Worm (Caenorhabditis elegans) whole organism, mixed stage, embryonic: ENCODE results near the gene cyp-34A9.

Experiments used
- M03D4.4 ChIP-seq: sonication (generic microtip); optimal IDR thresholded peaks from 2 replicates; lab custom pipeline; 2017; ENCODE audit warnings: mild to moderate bottlenecking, missing genetic modification characterization, missing compliant biosample characterization
- ceh-39 ChIP-seq: fragments of 150-350 bp; optimal IDR thresholded peaks from 2 replicates; lab custom pipeline; 2014; ENCODE audit warnings: missing biosample characterization, missing genetic modification characterization
- ces-1 ChIP-seq: fragments of 150-350 bp; optimal IDR thresholded peaks from 2 replicates; lab custom pipeline; 2014; ENCODE audit warnings: missing biosample characterization, missing genetic modification reagents, missing genetic modification characterization
- elt-3 ChIP-seq: fragments of 150-350 bp; optimal IDR thresholded peaks from 2 replicates; lab custom pipeline; 2014; ENCODE audit warnings: missing biosample characterization, missing genetic modification characterization
- lsy-2 ChIP-seq: fragments of 150-350 bp; optimal IDR thresholded peaks from 2 replicates; lab custom pipeline; 2014; ENCODE audit warnings: missing biosample characterization, missing genetic modification characterization
- mep-1 ChIP-seq: fragments of 150-350 bp; optimal IDR thresholded peaks from 2 replicates; lab custom pipeline; 2017; ENCODE audit warnings: missing biosample characterization, missing genetic modification reagents, missing genetic modification characterization, inconsistent platforms
- mls-2 ChIP-seq: sonication (generic microtip); optimal IDR thresholded peaks from 2 replicates; lab custom pipeline; 2016; ENCODE audit warnings: mild to moderate bottlenecking, missing genetic modification characterization, moderate library complexity, missing compliant biosample characterization
- nhr-12 ChIP-seq: fragments of 150-350 bp; optimal IDR thresholded peaks from 2 replicates; lab custom pipeline; 2014; ENCODE audit warnings: missing biosample characterization, missing genetic modification characterization
- nhr-237 ChIP-seq: fragments of 150-350 bp; optimal IDR thresholded peaks from 2 replicates; lab custom pipeline; 2014; ENCODE audit warnings: missing biosample characterization, missing genetic modification characterization
- nhr-76 ChIP-seq: sonication (generic microtip); optimal IDR thresholded peaks from 2 replicates; lab custom pipeline; 2017; ENCODE audit warnings: missing biosample characterization, missing genetic modification characterization
- pha-4 ChIP-seq: fragments of 150-350 bp; optimal IDR thresholded peaks from 2 replicates; lab custom pipeline; 2018; ENCODE audit warnings: missing biosample characterization, missing genetic modification reagents, missing genetic modification characterization
- snpc-4 ChIP-seq: fragments of 150-350 bp; optimal IDR thresholded peaks from 2 replicates; lab custom pipeline; 2014; ENCODE audit warnings: missing biosample characterization, missing genetic modification characterization

DNA sequence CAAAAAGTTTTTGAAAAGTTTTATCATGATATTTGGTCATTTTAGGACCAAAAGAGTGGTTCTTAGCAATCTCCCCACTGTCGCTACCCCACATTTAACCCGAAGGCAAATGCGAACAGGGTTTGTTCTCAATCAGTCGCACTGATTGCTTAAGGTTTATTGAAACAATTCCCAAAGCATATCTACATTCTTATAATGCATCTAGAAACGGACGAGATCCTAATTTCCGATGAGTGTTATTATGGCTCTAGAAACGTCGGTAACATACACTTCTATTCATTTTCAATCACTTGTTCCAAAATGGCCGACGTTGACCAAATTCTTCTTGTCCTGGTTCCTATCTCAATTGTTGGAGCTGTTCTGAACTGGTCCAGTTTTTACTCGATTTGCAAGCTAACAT is 48.7 kb downstream of the cyp-34A9 start, which contains the start of gene srx-65:
- TF ChIP-seq pha-4 (no peak), elt-3 (no peak), lsy-2 (tag; lab: Kevin White, UChicago) (no peak), ces-1 (GFP tag; lab: Kevin White, UChicago) (no peak), nhr-76 (tag; lab: Kevin White, UChicago) (no peak), nhr-12 (tag; lab: Kevin White, UChicago) (no peak), snpc-4 (tag; lab: Kevin White, UChicago) (no peak), nhr-237 (tag; lab: Kevin White, UChicago) (no peak), mls-2 (tag; lab: Kevin White, UChicago) (no peak), M03D4.4 (tag; lab: Kevin White, UChicago) (no peak), mep-1 (tag; lab: Kevin White, UChicago) (no peak), ceh-39 (tag; lab: Kevin White, UChicago) (no peak)
